Fruit fly (Drosophila melanogaster) whole organism, embryonic: ENCODE data around the gene AstCC.

Experiments used
- B-H2 ChIP-seq: fragments of 200-800 bp; sonication (Bioruptor generic); optimal IDR thresholded peaks from 2 replicates; lab custom pipeline; 2018; ENCODE audit warnings: missing biosample characterization, mild to moderate bottlenecking, missing genetic modification characterization
- Bdp1 ChIP-seq: fragments of 200-800 bp; sonication (Bioruptor generic); optimal IDR thresholded peaks from 3 replicates; lab custom pipeline; 2016; ENCODE audit warnings: missing biosample characterization, missing genetic modification characterization
- CG11504 ChIP-seq: fragments of 200-800 bp; sonication (Bioruptor generic); optimal IDR thresholded peaks from 3 replicates; lab custom pipeline; 2019; ENCODE audit warnings: missing biosample characterization, mild to moderate bottlenecking, missing genetic modification characterization, moderate library complexity
- CG12659 ChIP-seq: fragments of 200-800 bp; sonication (Bioruptor generic); optimal IDR thresholded peaks from 3 replicates; lab custom pipeline; 2017; ENCODE audit warnings: mild to moderate bottlenecking, missing biosample characterization, missing genetic modification reagents, missing genetic modification characterization
- CG12942 ChIP-seq: fragments of 200-800 bp; sonication (Bioruptor generic); optimal IDR thresholded peaks from 3 replicates; lab custom pipeline; 2016; ENCODE audit warnings: missing biosample characterization, missing genetic modification characterization
- CG13287 ChIP-seq: fragments of 200-800 bp; sonication (Bioruptor generic); IDR thresholded peaks from 2 replicates; pipeline ENCODE4 v1.3.6; 2022; ENCODE audit warnings: missing biosample characterization, missing genetic modification characterization; ENCODE audit not compliant: partially characterized antibody
- CG17186 ChIP-seq: fragments of 200-800 bp; sonication (Bioruptor generic); optimal IDR thresholded peaks from 3 replicates; lab custom pipeline; 2017; ENCODE audit warnings: missing biosample characterization, missing genetic modification reagents, missing genetic modification characterization
- CG17568 ChIP-seq: fragments of 200-800 bp; sonication (Bioruptor generic); optimal IDR thresholded peaks from 2 replicates; lab custom pipeline; 2018; ENCODE audit warnings: missing biosample characterization, mild to moderate bottlenecking, missing genetic modification characterization, moderate library complexity
- CG17802 ChIP-seq: fragments of 200-800 bp; sonication (Bioruptor generic); optimal IDR thresholded peaks from 2 replicates; lab custom pipeline; 2018; ENCODE audit warnings: missing biosample characterization, mild to moderate bottlenecking, missing genetic modification characterization, moderate library complexity
- CG18262 ChIP-seq: fragments of 200-800 bp; optimal IDR thresholded peaks from 3 replicates; lab custom pipeline; 2019; ENCODE audit warnings: missing biosample characterization, mild to moderate bottlenecking, missing genetic modification characterization, moderate library complexity
- CG18599 ChIP-seq: fragments of 200-800 bp; sonication (Bioruptor generic); optimal IDR thresholded peaks from 3 replicates; lab custom pipeline; 2017; ENCODE audit warnings: missing biosample characterization, missing genetic modification characterization, mild to moderate bottlenecking, moderate library complexity, missing genetic modification reagents
- CG18764 ChIP-seq: fragments of 200-800 bp; sonication (Bioruptor generic); optimal IDR thresholded peaks from 3 replicates; lab custom pipeline; 2016; ENCODE audit warnings: missing biosample characterization, missing genetic modification characterization
- CG2678 ChIP-seq: fragments of 200-800 bp; sonication (Bioruptor generic); optimal IDR thresholded peaks from 3 replicates; lab custom pipeline; 2019; ENCODE audit warnings: missing biosample characterization, mild to moderate bottlenecking, missing genetic modification characterization, moderate library complexity
- CG31441 ChIP-seq: fragments of 200-800 bp; sonication (Bioruptor generic); IDR thresholded peaks from 2 replicates; pipeline ENCODE4 v1.3.6; 2022; ENCODE audit warnings: missing biosample characterization, missing genetic modification characterization
- CG34376 ChIP-seq: fragments of 200-800 bp; sonication (Bioruptor generic); optimal IDR thresholded peaks from 2 replicates; lab custom pipeline; 2018; ENCODE audit warnings: missing biosample characterization, mild to moderate bottlenecking, missing genetic modification characterization
- CG5180 ChIP-seq: fragments of 200-800 bp; sonication (Bioruptor generic); optimal IDR thresholded peaks from 3 replicates; lab custom pipeline; 2017; ENCODE audit warnings: missing biosample characterization, missing genetic modification characterization, mild to moderate bottlenecking, moderate library complexity, missing genetic modification reagents
- CG6689 ChIP-seq: fragments of 200-800 bp; sonication (Bioruptor generic); IDR thresholded peaks from 2 replicates; pipeline ENCODE4 v1.3.6; 2022; ENCODE audit warnings: missing biosample characterization, missing genetic modification characterization
- CG6791 ChIP-seq: fragments of 200-800 bp; sonication (Bioruptor generic); IDR thresholded peaks from 3 replicates; pipeline ENCODE4 v1.3.6; 2022; ENCODE audit warnings: missing biosample characterization, missing genetic modification characterization; ENCODE audit not compliant: partially characterized antibody
- CG6813 ChIP-seq: fragments of 200-800 bp; sonication (Bioruptor generic); optimal IDR thresholded peaks from 2 replicates; lab custom pipeline; 2017; ENCODE audit warnings: missing biosample characterization, missing genetic modification characterization, mild to moderate bottlenecking, moderate library complexity, missing genetic modification reagents
- CG7556 ChIP-seq: fragments of 200-800 bp; sonication (Bioruptor generic); optimal IDR thresholded peaks from 2 replicates; lab custom pipeline; 2017; ENCODE audit warnings: missing biosample characterization, mild to moderate bottlenecking, missing genetic modification characterization
- CG7987 ChIP-seq: fragments of 200-800 bp; sonication (Bioruptor generic); optimal IDR thresholded peaks from 2 replicates; lab custom pipeline; 2018; ENCODE audit warnings: missing biosample characterization, mild to moderate bottlenecking, missing genetic modification characterization, moderate library complexity
- CG8388 ChIP-seq: fragments of 200-800 bp; sonication (Bioruptor generic); optimal IDR thresholded peaks from 2 replicates; lab custom pipeline; 2019; ENCODE audit warnings: missing biosample characterization, mild to moderate bottlenecking, missing genetic modification characterization, moderate library complexity
- CG9797 ChIP-seq: fragments of 200-800 bp; sonication (Bioruptor generic); optimal IDR thresholded peaks from 3 replicates; lab custom pipeline; 2018; ENCODE audit warnings: missing biosample characterization, mild to moderate bottlenecking, missing genetic modification characterization
- D ChIP-seq, 2 experiments: fragments of 200-800 bp in 1 of 2; fragments of >200 bp in 1 of 2; sonication (Bioruptor generic) in 1 of 2; optimal IDR thresholded peaks; 2 replicates in 1 of 2; 3 replicates in 1 of 2; lab custom pipeline; 2017; ENCODE audit warnings: mild to moderate bottlenecking in 1 of 2, missing biosample characterization in 1 of 2, missing genetic modification characterization in 1 of 2, missing genetic modification reagents in 1 of 2
- Eip74EF ChIP-seq, 2 experiments: fragments of 200-800 bp in 1 of 2; fragments of >200 bp in 1 of 2; sonication (Bioruptor generic) in 1 of 2; optimal IDR thresholded peaks; 2 replicates each; lab custom pipeline; 2017 to 2019; ENCODE audit warnings: missing biosample characterization in 2 of 2, missing genetic modification characterization in 2 of 2, mild to moderate bottlenecking in 1 of 2, moderate library complexity in 1 of 2
- Hr39 ChIP-seq: fragments of >200 bp; optimal IDR thresholded peaks from 2 replicates; lab custom pipeline; 2017
- Jarid2 ChIP-seq: fragments of 200-800 bp; sonication (Bioruptor generic); optimal IDR thresholded peaks from 3 replicates; lab custom pipeline; 2017; ENCODE audit warnings: mild to moderate bottlenecking, missing biosample characterization, missing genetic modification reagents, missing genetic modification characterization
- Lpt ChIP-seq: fragments of >200 bp; optimal IDR thresholded peaks from 2 replicates; lab custom pipeline; 2018; ENCODE audit warnings: missing biosample characterization, missing genetic modification characterization
- Nf-YB ChIP-seq: fragments of 200-800 bp; sonication (Bioruptor generic); optimal IDR thresholded peaks from 3 replicates; lab custom pipeline; 2019; ENCODE audit warnings: missing biosample characterization, mild to moderate bottlenecking, missing genetic modification characterization, moderate library complexity
- Stat92E ChIP-seq, 3 experiments: fragments of >200 bp in 2 of 3; fragments of 200-800 bp in 1 of 3; sonication (Bioruptor generic) in 1 of 3; optimal IDR thresholded peaks; 2 replicates each; lab custom pipeline; 2017 to 2019; ENCODE audit warnings: missing biosample characterization in 3 of 3, missing genetic modification characterization in 3 of 3, mild to moderate bottlenecking in 1 of 3, moderate library complexity in 1 of 3
- Xrp1 ChIP-seq: fragments of 200-800 bp; sonication (Bioruptor generic); IDR thresholded peaks from 2 replicates; pipeline ENCODE4 v1.3.6; 2022; ENCODE audit warnings: missing biosample characterization, missing genetic modification characterization
- br ChIP-seq: fragments of >200 bp; optimal IDR thresholded peaks from 2 replicates; lab custom pipeline; 2017
- cato ChIP-seq: fragments of 200-800 bp; sonication (Bioruptor generic); optimal IDR thresholded peaks from 2 replicates; lab custom pipeline; 2016; ENCODE audit warnings: missing biosample characterization, missing genetic modification characterization, borderline replicate concordance
- cg ChIP-seq: fragments of 200-800 bp; sonication (Bioruptor generic); optimal IDR thresholded peaks from 3 replicates; lab custom pipeline; 2019; ENCODE audit warnings: missing biosample characterization, mild to moderate bottlenecking, missing genetic modification characterization, moderate library complexity
- ci ChIP-seq: fragments of 200-800 bp; sonication (Bioruptor generic); IDR thresholded peaks from 3 replicates; pipeline ENCODE4 v1.3.6; 2022; ENCODE audit warnings: missing biosample characterization, missing genetic modification characterization
- fru ChIP-seq: fragments of >200 bp; optimal IDR thresholded peaks from 2 replicates; lab custom pipeline; 2017
- ftz-f1 ChIP-seq: fragments of 200-800 bp; sonication (Bioruptor generic); optimal IDR thresholded peaks from 2 replicates; lab custom pipeline; 2016; ENCODE audit warnings: missing biosample characterization, missing genetic modification characterization
- fu2 ChIP-seq: fragments of 200-800 bp; sonication (Bioruptor generic); optimal IDR thresholded peaks from 2 replicates; lab custom pipeline; 2016; ENCODE audit warnings: missing biosample characterization, missing genetic modification characterization
- grn ChIP-seq: fragments of 200-800 bp; sonication (Bioruptor generic); optimal IDR thresholded peaks from 3 replicates; lab custom pipeline; 2017; ENCODE audit warnings: missing biosample characterization, missing genetic modification characterization
- gro ChIP-seq: fragments of 200-800 bp; sonication (Bioruptor generic); optimal IDR thresholded peaks from 2 replicates; lab custom pipeline; 2016; ENCODE audit warnings: missing biosample characterization, missing genetic modification characterization
- hb ChIP-seq: fragments of 200-800 bp; sonication (Bioruptor generic); IDR thresholded peaks from 3 replicates; pipeline ENCODE4 v1.3.6; 2022; ENCODE audit warnings: missing biosample characterization, missing genetic modification characterization; ENCODE audit not compliant: partially characterized antibody
- her ChIP-seq: fragments of 200-800 bp; sonication (Bioruptor generic); optimal IDR thresholded peaks from 2 replicates; lab custom pipeline; 2016; ENCODE audit warnings: missing biosample characterization, missing genetic modification characterization
- hkb ChIP-seq, 2 experiments: fragments of 200-800 bp in 1 of 2; fragments of >200 bp in 1 of 2; sonication (Bioruptor generic) in 1 of 2; IDR thresholded peaks in 1 of 2; optimal IDR thresholded peaks in 1 of 2; 2 replicates each; pipeline versions ENCODE4 v1.3.6 to Lab custom; 2017 to 2022; ENCODE audit warnings: missing biosample characterization in 1 of 2, missing genetic modification characterization in 1 of 2
- otp ChIP-seq: fragments of 200-800 bp; sonication (Bioruptor generic); IDR thresholded peaks from 3 replicates; pipeline ENCODE4, ENCODE4 v1.3.6; 2022; ENCODE audit warnings: missing biosample characterization, missing genetic modification characterization
- pho ChIP-seq: fragments of 200-800 bp; sonication (Bioruptor generic); optimal IDR thresholded peaks from 2 replicates; lab custom pipeline; 2016; ENCODE audit warnings: missing biosample characterization, missing genetic modification characterization
- sens ChIP-seq: fragments of 200-800 bp; sonication (Bioruptor generic); peaks from one replicate; lab custom pipeline; 2016; ENCODE audit warnings: missing biosample characterization, missing genetic modification characterization
- tap ChIP-seq: fragments of 200-800 bp; optimal IDR thresholded peaks from 3 replicates; lab custom pipeline; 2019; ENCODE audit warnings: missing biosample characterization, mild to moderate bottlenecking, missing genetic modification characterization, moderate library complexity
- usp ChIP-seq: fragments of >200 bp; optimal IDR thresholded peaks from 2 replicates; lab custom pipeline; 2017; ENCODE audit warnings: missing biosample characterization, missing genetic modification characterization

AstCC gene

DNA sequence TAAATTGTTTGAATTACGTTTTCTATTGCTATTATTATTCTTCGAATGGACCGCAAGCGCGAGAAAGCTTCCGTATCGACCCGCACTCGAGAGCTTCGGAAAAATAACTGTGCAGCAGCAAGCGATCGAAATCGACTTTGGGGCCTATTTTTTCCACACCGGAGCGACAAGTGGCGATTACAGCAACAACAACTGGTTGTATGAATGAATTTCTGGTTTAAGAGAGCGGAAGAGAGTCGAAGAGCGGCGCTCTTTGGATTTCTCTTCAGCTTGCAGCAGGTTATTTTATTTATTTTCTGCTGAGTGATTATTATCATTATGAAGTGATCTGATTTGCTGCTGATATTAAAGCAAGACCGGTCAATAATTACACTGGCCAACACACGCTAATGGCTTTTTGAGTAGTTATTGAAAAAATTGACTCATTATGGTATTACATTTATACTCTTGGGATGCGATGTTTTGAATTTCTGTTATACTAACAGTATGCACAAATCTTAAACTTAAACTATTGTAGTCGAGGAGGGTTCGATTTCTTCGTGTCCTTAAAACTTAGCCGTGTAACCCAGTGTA is 18.1 kb downstream of the AstCC start, which contains the start of gene Samuel (continued):
- peak; percentile 45 for TF ChIP-seq CG17568 (GFP tag; lab: Kevin White, UChicago)
- TF ChIP-seq D (optimal IDR thresholded peaks at IDR 0.05; lab: Kevin White, UChicago), result no peak
- no peak for TF ChIP-seq D (GFP tag; optimal IDR thresholded peaks at IDR 0.05; lab: Kevin White, UChicago)
- TF ChIP-seq CG2678 (tag; lab: Kevin White, UChicago), result no peak
- TF ChIP-seq fu2 (GFP tag; lab: Kevin White, UChicago), result no peak
- TF ChIP-seq CG7556 (GFP tag; lab: Kevin White, UChicago), result no peak
- TF ChIP-seq Stat92E (GFP tag; optimal IDR thresholded peaks at IDR 0.05; lab: Kevin White, UChicago), result peak in 1 of 3 experiments; percentile 37
- TF ChIP-seq br, result no peak
- peak; percentile 23 for TF ChIP-seq CG18262
- no peak for TF ChIP-seq CG18764 (GFP tag; lab: Kevin White, UChicago)
- TF ChIP-seq cato (GFP tag; lab: Kevin White, UChicago), result no peak
- TF ChIP-seq Eip74EF (GFP tag; optimal IDR thresholded peaks at IDR 0.05; lab: Kevin White, UChicago), result peak in 1 of 2 experiments; percentile 61
- TF ChIP-seq CG8388 (GFP tag; lab: Kevin White, UChicago), result no peak
- TF ChIP-seq CG31441, result peak; percentile 10; the same call in 1 of the 2 replicates
- TF ChIP-seq Xrp1 (GFP tag; lab: Robert Waterston, UW), result 0 out of 2 replicates have a peak, but pooled peaks have one; percentile 24
- TF ChIP-seq CG18599, result no peak
- no peak for TF ChIP-seq Lpt (GFP tag; lab: Kevin White, UChicago)
- peak; percentile 7 for TF ChIP-seq gro (GFP tag; lab: Kevin White, UChicago)
- TF ChIP-seq Nf-YB (GFP tag; lab: Kevin White, UChicago), result peak; percentile 73
- TF ChIP-seq CG6689 (GFP tag; lab: Robert Waterston, UW), result 0 out of 2 replicates have a peak, but pooled peaks have one; percentile 27
- TF ChIP-seq CG17186 (GFP tag; lab: Kevin White, UChicago), result no peak
- no peak for TF ChIP-seq CG9797 (GFP tag; lab: Kevin White, UChicago)
- TF ChIP-seq CG6813 (GFP tag; lab: Kevin White, UChicago), result peak; percentile 20
- TF ChIP-seq CG13287 (GFP tag; lab: Robert Waterston, UW), result peak; percentile 49; the same call in 1 of the 2 replicates
- TF ChIP-seq CG34376, result peak; percentile 4
- TF ChIP-seq fru (lab: Kevin White, UChicago), result no peak
- no peak for TF ChIP-seq CG7987 (GFP tag; lab: Kevin White, UChicago)
- TF ChIP-seq CG17802, result no peak
- peak; percentile 96 for TF ChIP-seq grn (GFP tag; lab: Kevin White, UChicago)
- peak; percentile 59 for TF ChIP-seq CG5180 (GFP tag; lab: Kevin White, UChicago)
- no peak for TF ChIP-seq B-H2 (GFP tag; lab: Kevin White, UChicago)
- TF ChIP-seq Bdp1 (GFP tag; lab: Kevin White, UChicago), result no peak
- TF ChIP-seq usp (GFP tag; lab: Kevin White, UChicago), result no peak
- TF ChIP-seq CG12942 (GFP tag; lab: Kevin White, UChicago), result no peak
- TF ChIP-seq her, result no peak
- TF ChIP-seq CG12659 (GFP tag; lab: Kevin White, UChicago), result peak; percentile 16
- peak; percentile 96 for TF ChIP-seq Jarid2 (GFP tag; lab: Kevin White, UChicago)
- no peak for TF ChIP-seq hb
- TF ChIP-seq tap (tag; lab: Kevin White, UChicago), result peak; percentile 12
- TF ChIP-seq CG11504, result peak; percentile 28
- TF ChIP-seq ftz-f1 (GFP tag; lab: Kevin White, UChicago), result peak; percentile 21
- TF ChIP-seq ci (GFP tag; lab: Robert Waterston, UW), result 0 out of 3 replicates have a peak, but pooled peaks have one; percentile 60
- no peak for TF ChIP-seq otp (GFP tag; lab: Robert Waterston, UW)
- TF ChIP-seq hkb (optimal IDR thresholded peaks at IDR 0.05; lab: Kevin White, UChicago), result no peak
- TF ChIP-seq hkb (GFP tag; IDR thresholded peaks at IDR 0.05; lab: Robert Waterston, UW), result 0 out of 2 replicates have a peak, but pooled peaks have one; percentile 58
- no peak for TF ChIP-seq CG6791 (GFP tag; lab: Robert Waterston, UW)
- no peak for TF ChIP-seq Hr39 (lab: Kevin White, UChicago)
- peak; percentile 78 for TF ChIP-seq sens (GFP tag; lab: Kevin White, UChicago)
- no peak for TF ChIP-seq pho
- TF ChIP-seq cg (GFP tag; lab: Kevin White, UChicago), result peak; percentile 69
